Worm (Caenorhabditis elegans) whole organism, late embryonic: ENCODE data around the gene F09E5.11.

ENCODE experiments used
- C08G9.2 ChIP-seq: sonication (generic microtip); optimal IDR thresholded peaks from 2 replicates; lab custom pipeline; 2016; ENCODE audit warnings: mild to moderate bottlenecking, missing genetic modification characterization, moderate library complexity, missing compliant biosample characterization
- C38D4.7 ChIP-seq: fragments of 200-800 bp; sonication (Bioruptor generic); optimal IDR thresholded peaks from 2 replicates; lab custom pipeline; 2018; ENCODE audit warnings: mild to moderate bottlenecking, missing genetic modification characterization, moderate library complexity, missing compliant biosample characterization
- F13H6.1 ChIP-seq: sonication (generic microtip); optimal IDR thresholded peaks from 2 replicates; lab custom pipeline; 2016; ENCODE audit warnings: missing genetic modification characterization, missing compliant biosample characterization
- K02D7.2 ChIP-seq: sonication (generic microtip); optimal IDR thresholded peaks from 2 replicates; lab custom pipeline; 2017; ENCODE audit warnings: mild to moderate bottlenecking, missing genetic modification characterization, missing compliant biosample characterization
- K09A11.1 ChIP-seq: sonication (generic microtip); optimal IDR thresholded peaks from 2 replicates; lab custom pipeline; 2017; ENCODE audit warnings: antibody characterized with exemption, mild to moderate bottlenecking, missing genetic modification characterization, missing compliant biosample characterization; ENCODE audit not compliant: insufficient read depth
- ama-1 ChIP-seq: fragments of 150-350 bp; optimal IDR thresholded peaks from 2 replicates; lab custom pipeline; 2014
- ceh-14 ChIP-seq: sonication (generic microtip); optimal IDR thresholded peaks from 2 replicates; lab custom pipeline; 2016; ENCODE audit warnings: missing genotype, missing genetic modification characterization, missing compliant biosample characterization
- ceh-18 ChIP-seq: sonication (generic microtip); optimal IDR thresholded peaks from 2 replicates; lab custom pipeline; 2016; ENCODE audit warnings: missing genetic modification characterization, missing compliant biosample characterization
- ceh-2 ChIP-seq: sonication (generic microtip); optimal IDR thresholded peaks from 2 replicates; lab custom pipeline; 2016; ENCODE audit warnings: missing genotype, missing genetic modification characterization, missing compliant biosample characterization
- ceh-31 ChIP-seq: sonication (generic microtip); optimal IDR thresholded peaks from 2 replicates; lab custom pipeline; 2016; ENCODE audit warnings: missing genetic modification characterization, missing compliant biosample characterization
- ceh-34 ChIP-seq: sonication (generic microtip); optimal IDR thresholded peaks from 2 replicates; lab custom pipeline; 2016; ENCODE audit warnings: mild to moderate bottlenecking, missing genetic modification characterization, missing compliant biosample characterization
- ceh-45 ChIP-seq: fragments of 200-800 bp; sonication (Bioruptor generic); IDR thresholded peaks from 2 replicates; pipeline ENCODE4 v1.3.6; 2022; ENCODE audit warnings: missing genetic modification reagents, missing genetic modification characterization, missing compliant biosample characterization
- ceh-48 ChIP-seq: sonication (generic microtip); optimal IDR thresholded peaks from 2 replicates; lab custom pipeline; 2016; ENCODE audit warnings: missing genetic modification characterization, inconsistent platforms, missing compliant biosample characterization
- dve-1 ChIP-seq: sonication (generic microtip); optimal IDR thresholded peaks from 2 replicates; lab custom pipeline; 2017; ENCODE audit warnings: antibody characterized with exemption, mild to moderate bottlenecking, missing genetic modification characterization, missing compliant biosample characterization
- elt-2 ChIP-seq: sonication (generic microtip); optimal IDR thresholded peaks from 2 replicates; lab custom pipeline; 2016; ENCODE audit warnings: missing genetic modification reagents, missing genetic modification characterization, missing compliant biosample characterization
- elt-4 ChIP-seq: sonication (generic microtip); optimal IDR thresholded peaks from 2 replicates; lab custom pipeline; 2016; ENCODE audit warnings: missing genetic modification characterization, missing compliant biosample characterization
- eyg-1 ChIP-seq: sonication (generic microtip); optimal IDR thresholded peaks from 2 replicates; lab custom pipeline; 2016; ENCODE audit warnings: missing genotype, missing genetic modification characterization, missing compliant biosample characterization
- fax-1 ChIP-seq: sonication (generic microtip); optimal IDR thresholded peaks from 2 replicates; lab custom pipeline; 2016; ENCODE audit warnings: missing genotype, missing genetic modification characterization, missing compliant biosample characterization
- gmeb-2 ChIP-seq: sonication (generic microtip); optimal IDR thresholded peaks from 2 replicates; lab custom pipeline; 2016; ENCODE audit warnings: missing genetic modification characterization, inconsistent platforms, missing compliant biosample characterization
- hlh-13 ChIP-seq: fragments of 200-800 bp; sonication (Bioruptor generic); optimal IDR thresholded peaks from 2 replicates; lab custom pipeline; 2018; ENCODE audit warnings: mild to moderate bottlenecking, missing genetic modification characterization, missing compliant biosample characterization
- hlh-30 ChIP-seq: sonication (generic microtip); optimal IDR thresholded peaks from 2 replicates; lab custom pipeline; 2017; ENCODE audit warnings: antibody characterized with exemption, missing genetic modification characterization, missing compliant biosample characterization; ENCODE audit not compliant: insufficient read depth
- hlh-6 ChIP-seq: sonication (generic microtip); optimal IDR thresholded peaks from 2 replicates; lab custom pipeline; 2016; ENCODE audit warnings: missing genotype, missing genetic modification characterization, missing compliant biosample characterization
- madf-2 ChIP-seq: sonication (generic microtip); optimal IDR thresholded peaks from 2 replicates; lab custom pipeline; 2017; ENCODE audit warnings: missing genetic modification characterization, missing compliant biosample characterization
- nfya-1 ChIP-seq: sonication (generic microtip); optimal IDR thresholded peaks from 2 replicates; lab custom pipeline; 2017; ENCODE audit warnings: missing genetic modification characterization, mild to moderate bottlenecking, missing compliant biosample characterization, antibody characterized with exemption, moderate library complexity
- nhr-11 ChIP-seq: fragments of 150-350 bp; optimal IDR thresholded peaks from 2 replicates; lab custom pipeline; 2014; ENCODE audit warnings: missing biosample characterization, missing genetic modification characterization
- npax-4 ChIP-seq: sonication (generic microtip); optimal IDR thresholded peaks from 2 replicates; lab custom pipeline; 2016; ENCODE audit warnings: missing genetic modification characterization, missing compliant biosample characterization
- pag-3 ChIP-seq: sonication (generic microtip); optimal IDR thresholded peaks from 2 replicates; lab custom pipeline; 2016; ENCODE audit warnings: missing compliant biosample characterization, missing genetic modification characterization, borderline replicate concordance
- pat-9 ChIP-seq: fragments of 200-800 bp; sonication (Bioruptor generic); optimal IDR thresholded peaks from 2 replicates; lab custom pipeline; 2018; ENCODE audit warnings: mild to moderate bottlenecking, missing genetic modification characterization, moderate library complexity, missing compliant biosample characterization
- pqm-1 ChIP-seq: sonication (generic microtip); optimal IDR thresholded peaks from 2 replicates; lab custom pipeline; 2016; ENCODE audit warnings: missing genetic modification characterization, missing compliant biosample characterization
- ref-2 ChIP-seq: sonication (generic microtip); optimal IDR thresholded peaks from 2 replicates; lab custom pipeline; 2016; ENCODE audit warnings: missing genetic modification characterization, missing compliant biosample characterization
- rnt-1 ChIP-seq: sonication (generic microtip); optimal IDR thresholded peaks from 2 replicates; lab custom pipeline; 2016; ENCODE audit warnings: missing genetic modification characterization, missing compliant biosample characterization
- sdc-2 ChIP-seq: sonication (generic microtip); optimal IDR thresholded peaks from 2 replicates; lab custom pipeline; 2016; ENCODE audit warnings: missing genotype, missing genetic modification characterization, missing compliant biosample characterization
- tbx-2 ChIP-seq: sonication (generic microtip); optimal IDR thresholded peaks from 2 replicates; lab custom pipeline; 2016; ENCODE audit warnings: missing genetic modification characterization, missing compliant biosample characterization
- ttx-3 ChIP-seq: sonication (generic microtip); optimal IDR thresholded peaks from 2 replicates; lab custom pipeline; 2016; ENCODE audit warnings: missing genetic modification reagents, missing genetic modification characterization, missing compliant biosample characterization
- unc-3 ChIP-seq, 2 experiments: fragments of 200-800 bp in 1 of 2; sonication (Bioruptor generic) in 1 of 2; sonication (generic microtip) in 1 of 2; conservative IDR thresholded peaks in 1 of 2; optimal IDR thresholded peaks in 1 of 2; 2 replicates each; pipeline versions ENCODE4 v1.3.6 to Lab custom; 2016 to 2022; ENCODE audit warnings: missing compliant biosample characterization in 2 of 2, missing genetic modification characterization in 2 of 2, missing genetic modification reagents in 1 of 2
- unc-42 ChIP-seq: sonication (generic microtip); optimal IDR thresholded peaks from 2 replicates; lab custom pipeline; 2016; ENCODE audit warnings: missing genotype, missing genetic modification characterization, missing compliant biosample characterization
- unc-55 ChIP-seq: sonication (generic microtip); optimal IDR thresholded peaks from 2 replicates; lab custom pipeline; 2017; ENCODE audit warnings: missing biosample characterization, missing genetic modification reagents, missing genetic modification characterization
- zip-5 ChIP-seq: sonication (generic microtip); optimal IDR thresholded peaks from 2 replicates; lab custom pipeline; 2016; ENCODE audit warnings: missing genetic modification characterization, missing compliant biosample characterization

Gene F09E5.11

DNA sequence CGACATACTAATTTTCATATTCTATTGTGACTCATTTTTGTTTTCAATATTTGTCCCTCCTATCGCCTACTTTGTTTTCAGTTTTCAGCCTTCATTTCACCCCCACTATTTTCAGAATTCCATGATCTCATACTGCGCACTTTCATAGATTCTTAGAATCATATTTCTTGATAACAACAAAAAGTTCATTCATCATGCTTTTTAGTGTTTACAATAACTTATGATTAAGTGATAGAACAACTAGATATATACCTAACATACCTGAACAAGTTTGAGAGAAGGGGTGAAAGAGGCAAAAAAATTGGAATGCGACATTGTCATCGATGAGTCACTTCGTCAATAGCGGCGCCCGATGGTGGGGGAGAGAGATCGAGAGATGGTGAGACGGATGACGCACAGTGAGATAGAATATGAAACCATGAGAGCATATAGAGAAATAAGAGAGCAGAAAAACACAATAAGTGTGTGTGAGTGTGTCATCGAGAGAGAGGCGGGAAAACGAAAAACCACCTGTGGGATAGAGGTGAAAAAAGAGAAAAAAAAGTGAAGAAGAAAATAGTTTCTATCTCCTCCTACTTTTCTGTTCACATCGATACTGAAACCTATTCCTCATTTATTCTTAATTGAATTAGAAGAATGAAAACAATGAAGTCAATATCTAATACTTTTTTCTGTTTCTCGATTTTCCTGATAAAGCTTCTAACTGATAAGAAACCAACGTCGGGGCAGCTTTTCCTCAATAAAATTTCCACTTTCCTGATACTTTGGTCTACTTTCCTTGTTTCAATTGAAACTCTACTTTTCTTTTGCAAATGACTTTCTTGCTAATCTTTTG is 21.1 kb downstream of the F09E5.11 start:
- TF ChIP-seq pqm-1 (tag; lab: Kevin White, UChicago), result peak; percentile 30
- TF ChIP-seq rnt-1, result no peak
- TF ChIP-seq F13H6.1, result peak; percentile 28
- TF ChIP-seq unc-55 (GFP tag; lab: Kevin White, UChicago), result peak; percentile 35
- TF ChIP-seq nfya-1 (tag; lab: Kevin White, UChicago), result peak; percentile 54
- TF ChIP-seq hlh-30 (tag; lab: Kevin White, UChicago), result no peak
- peak; percentile 62 for TF ChIP-seq ceh-31
- TF ChIP-seq ama-1, result peak; percentile 15
- peak; percentile 64 for TF ChIP-seq elt-2 (tag; lab: Kevin White, UChicago)
- TF ChIP-seq ceh-48 (tag; lab: Kevin White, UChicago), result no peak
- no peak for TF ChIP-seq nhr-11 (tag; lab: Kevin White, UChicago)
- peak; percentile 71 for TF ChIP-seq ceh-18 (tag; lab: Kevin White, UChicago)
- no peak for TF ChIP-seq C38D4.7 (GFP tag; lab: Kevin White, UChicago)
- peak; percentile 52 for TF ChIP-seq unc-42 (tag; lab: Kevin White, UChicago)
- no peak for TF ChIP-seq ceh-14 (tag; lab: Kevin White, UChicago)
- no peak for TF ChIP-seq ttx-3 (tag; lab: Kevin White, UChicago)
- no peak for TF ChIP-seq pat-9 (tag; lab: Kevin White, UChicago)
- peak; percentile 56 for TF ChIP-seq tbx-2 (tag; lab: Kevin White, UChicago)
- peak; percentile 33 for TF ChIP-seq ceh-34

DNA sequence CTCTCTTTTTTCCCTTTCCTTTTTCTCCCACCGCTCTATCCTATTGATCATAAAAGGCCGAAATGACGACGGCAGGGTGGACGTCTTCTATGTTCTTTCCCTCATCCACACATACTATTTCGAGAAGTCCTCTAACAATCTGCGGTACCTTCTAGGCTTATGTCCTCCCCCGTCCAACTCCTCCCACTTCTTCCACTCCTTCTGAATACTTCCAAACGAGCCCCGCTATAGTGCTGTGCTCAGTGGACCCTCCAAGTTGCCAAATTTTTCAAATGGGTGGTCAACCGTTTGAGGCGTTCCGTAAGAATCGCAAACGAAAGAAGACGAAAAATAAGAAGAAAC is 22.0 kb downstream of the F09E5.11 start:
- TF ChIP-seq hlh-13 (GFP tag; lab: Kevin White, UChicago), result no peak
- TF ChIP-seq madf-2 (tag; lab: Kevin White, UChicago), result no peak
- peak; percentile 16 for TF ChIP-seq F13H6.1
- no peak for TF ChIP-seq unc-3 (GFP tag; conservative IDR thresholded peaks at IDR 0.05; lab: Robert Waterston, UW)
- no peak for TF ChIP-seq unc-3 (tag; optimal IDR thresholded peaks at IDR 0.05; lab: Kevin White, UChicago)
- TF ChIP-seq eyg-1, result no peak
- TF ChIP-seq fax-1 (tag; lab: Kevin White, UChicago), result no peak
- peak; percentile 40 for TF ChIP-seq tbx-2 (tag; lab: Kevin White, UChicago)
- TF ChIP-seq zip-5 (tag; lab: Kevin White, UChicago), result no peak
- no peak for TF ChIP-seq ceh-45 (GFP tag; lab: Robert Waterston, UW)
- TF ChIP-seq C08G9.2 (tag; lab: Kevin White, UChicago), result peak; percentile 9
- TF ChIP-seq hlh-6 (tag; lab: Kevin White, UChicago), result peak; percentile 57
- TF ChIP-seq ceh-14 (tag; lab: Kevin White, UChicago), result peak; percentile 24
- no peak for TF ChIP-seq pat-9 (tag; lab: Kevin White, UChicago)
- TF ChIP-seq ceh-31, result peak; percentile 76
- TF ChIP-seq C38D4.7 (GFP tag; lab: Kevin White, UChicago), result no peak
- TF ChIP-seq sdc-2 (tag; lab: Kevin White, UChicago), result peak; percentile 11
- no peak for TF ChIP-seq npax-4 (tag; lab: Kevin White, UChicago)
- no peak for TF ChIP-seq K02D7.2 (tag; lab: Kevin White, UChicago)
- TF ChIP-seq ceh-2 (tag; lab: Kevin White, UChicago), result no peak
- no peak for TF ChIP-seq gmeb-2 (tag; lab: Kevin White, UChicago)
- TF ChIP-seq pag-3 (tag; lab: Kevin White, UChicago), result no peak
- peak; percentile 42 for TF ChIP-seq unc-55 (GFP tag; lab: Kevin White, UChicago)
- TF ChIP-seq K09A11.1, result no peak
- TF ChIP-seq unc-42 (tag; lab: Kevin White, UChicago), result peak; percentile 58
- TF ChIP-seq ceh-48 (tag; lab: Kevin White, UChicago), result peak; percentile 74
- no peak for TF ChIP-seq elt-4 (tag; lab: Kevin White, UChicago)
- TF ChIP-seq nfya-1 (tag; lab: Kevin White, UChicago), result peak; percentile 66
- no peak for TF ChIP-seq elt-2 (tag; lab: Kevin White, UChicago)
- peak; percentile 11 for TF ChIP-seq ref-2 (tag; lab: Kevin White, UChicago)
- no peak for TF ChIP-seq dve-1 (tag; lab: Kevin White, UChicago)
